Worm (Caenorhabditis elegans) whole organism, L4 larva: ENCODE data around the gene clc-23.

Source experiments
- ceh-44 ChIP-seq: fragments of 200-800 bp; sonication (Bioruptor generic); IDR thresholded peaks from 2 replicates; pipeline ENCODE4 v1.3.6; 2022; ENCODE audit warnings: missing genetic modification reagents, missing genetic modification characterization, missing compliant biosample characterization
- jun-1 ChIP-seq: fragments of 150-350 bp; optimal IDR thresholded peaks from 2 replicates; lab custom pipeline; 2014; ENCODE audit warnings: missing biosample characterization, missing genetic modification reagents, missing genetic modification characterization
- nhr-28 ChIP-seq: fragments of 150-350 bp; optimal IDR thresholded peaks from 2 replicates; lab custom pipeline; 2014; ENCODE audit warnings: missing biosample characterization, missing genetic modification characterization

DNA sequence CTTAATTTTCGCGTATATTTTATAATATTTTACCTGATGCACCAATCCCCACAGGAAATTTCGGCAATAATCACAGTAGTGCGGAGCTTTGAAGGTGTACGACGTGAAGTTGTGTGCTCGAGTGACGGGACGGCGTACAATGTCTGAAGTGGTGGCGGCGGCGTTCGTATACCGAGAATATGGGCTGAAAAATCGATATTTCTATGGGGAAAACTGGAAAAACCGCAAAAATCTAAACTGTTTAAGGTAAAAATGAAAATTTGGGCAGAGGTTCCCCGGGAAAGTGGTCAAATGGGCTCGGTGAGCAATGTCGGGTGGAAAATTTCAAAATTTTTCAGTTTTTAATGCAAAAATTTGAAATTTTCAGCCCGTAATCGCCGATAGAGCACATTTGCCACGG lies 14.1 kb downstream of the clc-23 start:
- TF ChIP-seq ceh-44 (GFP tag; lab: Robert Waterston, UW) (no peak), nhr-28 (tag; lab: Kevin White, UChicago) (no peak), jun-1 (no peak)
